Worm (Caenorhabditis elegans) whole organism, mixed stage, embryonic: ENCODE results near the gene spp-1.

Source experiments
- M03D4.4 ChIP-seq: sonication (generic microtip); optimal IDR thresholded peaks from 2 replicates; lab custom pipeline; 2017; ENCODE audit warnings: mild to moderate bottlenecking, missing genetic modification characterization, missing compliant biosample characterization
- bed-3 ChIP-seq: fragments of 200-800 bp; sonication (Bioruptor generic); optimal IDR thresholded peaks from 3 replicates; lab custom pipeline; 2018; ENCODE audit warnings: mild to moderate bottlenecking, missing genetic modification characterization, moderate library complexity, missing compliant biosample characterization
- blmp-1 ChIP-seq: fragments of 150-350 bp; optimal IDR thresholded peaks from 2 replicates; lab custom pipeline; 2014; ENCODE audit warnings: missing biosample characterization, missing genetic modification characterization
- ceh-39 ChIP-seq: fragments of 150-350 bp; optimal IDR thresholded peaks from 2 replicates; lab custom pipeline; 2014; ENCODE audit warnings: missing biosample characterization, missing genetic modification characterization
- ceh-43 ChIP-seq: fragments of 200-800 bp; sonication (Bioruptor generic); optimal IDR thresholded peaks from 2 replicates; lab custom pipeline; 2018; ENCODE audit warnings: mild to moderate bottlenecking, missing genetic modification characterization, moderate library complexity, missing compliant biosample characterization
- ceh-83 ChIP-seq: fragments of 200-800 bp; sonication (Bioruptor generic); optimal IDR thresholded peaks from 2 replicates; lab custom pipeline; 2018; ENCODE audit warnings: mild to moderate bottlenecking, missing genetic modification characterization, missing compliant biosample characterization
- ces-1 ChIP-seq: fragments of 150-350 bp; optimal IDR thresholded peaks from 2 replicates; lab custom pipeline; 2014; ENCODE audit warnings: missing biosample characterization, missing genetic modification reagents, missing genetic modification characterization
- cnd-1 ChIP-seq: fragments of 200-800 bp; sonication (Bioruptor generic); optimal IDR thresholded peaks from 2 replicates; lab custom pipeline; 2018; ENCODE audit warnings: mild to moderate bottlenecking, missing genetic modification characterization, missing compliant biosample characterization
- drap-1 ChIP-seq: fragments of 200-800 bp; sonication (Bioruptor generic); optimal IDR thresholded peaks from 3 replicates; lab custom pipeline; 2018; ENCODE audit warnings: mild to moderate bottlenecking, missing genetic modification characterization, missing compliant biosample characterization
- elt-1 ChIP-seq: sonication (generic microtip); optimal IDR thresholded peaks from 2 replicates; lab custom pipeline; 2017; ENCODE audit warnings: missing genetic modification characterization, mild to moderate bottlenecking, missing compliant biosample characterization, antibody characterized with exemption, moderate library complexity, borderline replicate concordance; ENCODE audit not compliant: insufficient read depth
- elt-3 ChIP-seq: fragments of 150-350 bp; optimal IDR thresholded peaks from 2 replicates; lab custom pipeline; 2014; ENCODE audit warnings: missing biosample characterization, missing genetic modification characterization
- flh-1 ChIP-seq: fragments of 200-800 bp; sonication (Bioruptor generic); optimal IDR thresholded peaks from 2 replicates; lab custom pipeline; 2018; ENCODE audit warnings: mild to moderate bottlenecking, missing genetic modification characterization, moderate library complexity, missing compliant biosample characterization
- ham-2 ChIP-seq: fragments of 200-800 bp; sonication (Bioruptor generic); optimal IDR thresholded peaks from 2 replicates; lab custom pipeline; 2018; ENCODE audit warnings: mild to moderate bottlenecking, missing genetic modification characterization, missing compliant biosample characterization
- hlh-1 ChIP-seq: fragments of 150-350 bp; optimal IDR thresholded peaks from 2 replicates; lab custom pipeline; 2014; ENCODE audit warnings: missing biosample characterization, missing genetic modification reagents, missing genetic modification characterization
- lin-13 ChIP-seq: fragments of 150-350 bp; optimal IDR thresholded peaks from 2 replicates; lab custom pipeline; 2014; ENCODE audit warnings: missing biosample characterization, missing genetic modification characterization
- lin-32 ChIP-seq: fragments of 200-800 bp; sonication (Bioruptor generic); optimal IDR thresholded peaks from 2 replicates; lab custom pipeline; 2018; ENCODE audit warnings: mild to moderate bottlenecking, missing genetic modification characterization, missing compliant biosample characterization
- lsy-2 ChIP-seq: fragments of 150-350 bp; optimal IDR thresholded peaks from 2 replicates; lab custom pipeline; 2014; ENCODE audit warnings: missing biosample characterization, missing genetic modification characterization
- mab-5 ChIP-seq: fragments of 150-350 bp; optimal IDR thresholded peaks from 2 replicates; lab custom pipeline; 2014; ENCODE audit warnings: missing biosample characterization, missing genetic modification characterization
- mep-1 ChIP-seq: fragments of 150-350 bp; optimal IDR thresholded peaks from 2 replicates; lab custom pipeline; 2017; ENCODE audit warnings: missing biosample characterization, missing genetic modification reagents, missing genetic modification characterization, inconsistent platforms
- mls-2 ChIP-seq: sonication (generic microtip); optimal IDR thresholded peaks from 2 replicates; lab custom pipeline; 2016; ENCODE audit warnings: mild to moderate bottlenecking, missing genetic modification characterization, moderate library complexity, missing compliant biosample characterization
- nhr-12 ChIP-seq: fragments of 150-350 bp; optimal IDR thresholded peaks from 2 replicates; lab custom pipeline; 2014; ENCODE audit warnings: missing biosample characterization, missing genetic modification characterization
- nhr-2 ChIP-seq: fragments of 150-350 bp; optimal IDR thresholded peaks from 2 replicates; lab custom pipeline; 2014; ENCODE audit warnings: missing biosample characterization, missing genetic modification characterization
- nhr-237 ChIP-seq: fragments of 150-350 bp; optimal IDR thresholded peaks from 2 replicates; lab custom pipeline; 2014; ENCODE audit warnings: missing biosample characterization, missing genetic modification characterization
- nhr-28 ChIP-seq: fragments of 150-350 bp; optimal IDR thresholded peaks from 2 replicates; lab custom pipeline; 2014; ENCODE audit warnings: missing biosample characterization, missing genetic modification characterization
- nhr-76 ChIP-seq: sonication (generic microtip); optimal IDR thresholded peaks from 2 replicates; lab custom pipeline; 2017; ENCODE audit warnings: missing biosample characterization, missing genetic modification characterization
- pha-4 ChIP-seq: fragments of 150-350 bp; optimal IDR thresholded peaks from 2 replicates; lab custom pipeline; 2018; ENCODE audit warnings: missing biosample characterization, missing genetic modification reagents, missing genetic modification characterization
- sem-2 ChIP-seq: fragments of 200-800 bp; sonication (Bioruptor generic); optimal IDR thresholded peaks from 2 replicates; lab custom pipeline; 2018; ENCODE audit warnings: mild to moderate bottlenecking, missing genetic modification characterization, missing compliant biosample characterization
- snpc-4 ChIP-seq: fragments of 150-350 bp; optimal IDR thresholded peaks from 2 replicates; lab custom pipeline; 2014; ENCODE audit warnings: missing biosample characterization, missing genetic modification characterization
- sptf-1 ChIP-seq: sonication (generic microtip); optimal IDR thresholded peaks from 2 replicates; lab custom pipeline; 2017; ENCODE audit warnings: mild to moderate bottlenecking, missing genetic modification characterization, moderate library complexity, missing compliant biosample characterization
- tbx-8 ChIP-seq: fragments of 200-800 bp; sonication (Bioruptor generic); optimal IDR thresholded peaks from 2 replicates; lab custom pipeline; 2018; ENCODE audit warnings: mild to moderate bottlenecking, missing genetic modification characterization, moderate library complexity, missing compliant biosample characterization
- unc-120 ChIP-seq: sonication (generic microtip); optimal IDR thresholded peaks from 2 replicates; lab custom pipeline; 2017; ENCODE audit warnings: missing genetic modification characterization, missing compliant biosample characterization; ENCODE audit not compliant: poor library complexity, severe bottlenecking
- unc-39 ChIP-seq: fragments of 150-350 bp; optimal IDR thresholded peaks from 2 replicates; lab custom pipeline; 2014; ENCODE audit warnings: missing biosample characterization, missing genetic modification characterization
- unc-62 ChIP-seq: fragments of 150-350 bp; optimal IDR thresholded peaks from 2 replicates; lab custom pipeline; 2014; ENCODE audit warnings: missing biosample characterization, missing genetic modification reagents, missing genetic modification characterization
- zip-8 ChIP-seq: fragments of 150-350 bp; optimal IDR thresholded peaks from 2 replicates; lab custom pipeline; 2014; ENCODE audit warnings: missing biosample characterization, missing genetic modification characterization
- ztf-11 ChIP-seq: fragments of 150-350 bp; optimal IDR thresholded peaks from 2 replicates; lab custom pipeline; 2014; ENCODE audit warnings: missing biosample characterization, missing genetic modification characterization

Gene spp-1

DNA sequence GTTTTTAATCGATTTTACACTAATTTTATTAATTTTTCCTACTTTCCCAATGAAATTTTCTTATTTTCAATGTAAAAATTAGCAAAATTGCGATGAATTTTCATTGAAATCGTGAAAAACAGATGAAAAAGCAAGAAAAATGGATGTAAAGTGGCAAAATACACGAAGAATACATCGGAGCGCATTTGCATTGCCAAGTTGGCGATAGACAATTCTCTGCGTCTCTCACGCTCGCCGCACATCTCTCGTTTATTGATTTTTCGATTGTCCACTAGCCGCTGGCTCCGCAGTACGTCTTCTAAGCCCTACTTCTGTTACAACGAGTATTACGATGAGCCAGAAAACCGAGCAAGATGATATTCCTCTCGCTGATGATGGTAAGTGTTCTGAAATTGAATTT, 36.7 kb downstream of the spp-1 start, which contains the start of gene unc-69:
unc-69 (plus strand) TSS at position 185 of the 400 bp plus-strand sequence.
- TF ChIP-seq cnd-1 (tag; lab: Kevin White, UChicago) (no peak), zip-8 (tag; lab: Kevin White, UChicago) (no peak), nhr-237 (no peak), bed-3 (GFP tag; lab: Kevin White, UChicago) (no peak), M03D4.4 (tag; lab: Kevin White, UChicago) (no peak), snpc-4 (tag; lab: Kevin White, UChicago) (no peak), blmp-1 (no peak), mep-1 (tag; lab: Kevin White, UChicago) (peak; percentile 30), ham-2 (GFP tag; lab: Kevin White, UChicago) (no peak), lin-13 (tag; lab: Kevin White, UChicago) (peak; percentile 21), ceh-83 (GFP tag; lab: Kevin White, UChicago) (no peak), nhr-28 (no peak), ceh-43 (GFP tag; lab: Kevin White, UChicago) (no peak), sem-2 (GFP tag; lab: Kevin White, UChicago) (no peak), nhr-12 (tag; lab: Kevin White, UChicago) (no peak), nhr-2 (tag; lab: Kevin White, UChicago) (no peak), mls-2 (tag; lab: Kevin White, UChicago) (no peak), flh-1 (no peak), drap-1 (GFP tag; lab: Kevin White, UChicago) (no peak), pha-4 (tag; lab: Kevin White, UChicago) (peak; percentile 69), hlh-1 (tag; lab: Kevin White, UChicago) (peak; percentile 44), lin-32 (GFP tag; lab: Kevin White, UChicago) (no peak), elt-3 (tag; lab: Kevin White, UChicago) (no peak), ceh-39 (tag; lab: Kevin White, UChicago) (no peak), ztf-11 (tag; lab: Kevin White, UChicago) (no peak), tbx-8 (GFP tag; lab: Kevin White, UChicago) (no peak), unc-39 (tag; lab: Kevin White, UChicago) (no peak), unc-120 (tag; lab: Kevin White, UChicago) (peak; percentile 21), lsy-2 (tag; lab: Kevin White, UChicago) (peak; percentile 46), sptf-1 (tag; lab: Kevin White, UChicago) (no peak), unc-62 (GFP tag; lab: Kevin White, UChicago) (no peak), mab-5 (tag; lab: Kevin White, UChicago) (no peak), ces-1 (GFP tag; lab: Kevin White, UChicago) (peak; percentile 60), elt-1 (no peak), nhr-76 (tag; lab: Kevin White, UChicago) (no peak)

DNA sequence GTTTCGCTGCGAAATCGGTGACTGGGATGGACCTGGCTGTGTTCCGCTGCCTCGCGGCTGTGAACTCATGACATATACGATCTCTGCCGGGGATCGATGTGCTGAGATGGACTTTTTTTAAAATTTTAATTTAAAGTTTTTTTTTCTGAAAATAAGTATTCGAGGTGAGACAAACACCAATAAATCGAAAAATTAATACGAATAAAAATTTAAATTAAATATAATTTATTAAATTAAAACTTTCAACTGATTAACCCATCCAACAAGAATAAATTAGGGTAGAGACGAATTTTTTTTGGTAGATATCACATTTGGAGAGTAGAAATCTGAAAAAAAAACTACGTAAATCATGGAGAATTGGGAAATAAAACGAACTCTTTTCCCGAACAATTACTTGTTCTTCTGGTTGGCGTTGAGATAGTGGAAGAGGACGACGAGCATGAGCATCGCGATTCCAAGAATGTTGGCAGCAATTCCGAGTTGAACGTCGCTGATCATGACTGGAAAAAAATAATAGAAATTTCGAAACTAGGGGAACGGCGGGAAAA, 37.3 kb downstream of the spp-1 start, which contains the start of the genes unc-50 and ostf-4:
unc-50 (minus strand) TSS at position 101 of the 548 bp plus-strand sequence.
ostf-4 (minus strand) TSS at position 498 of the 548 bp plus-strand sequence.
- TF ChIP-seq unc-39 (tag; lab: Kevin White, UChicago) (no peak), sem-2 (GFP tag; lab: Kevin White, UChicago) (no peak), cnd-1 (tag; lab: Kevin White, UChicago) (no peak)

DNA sequence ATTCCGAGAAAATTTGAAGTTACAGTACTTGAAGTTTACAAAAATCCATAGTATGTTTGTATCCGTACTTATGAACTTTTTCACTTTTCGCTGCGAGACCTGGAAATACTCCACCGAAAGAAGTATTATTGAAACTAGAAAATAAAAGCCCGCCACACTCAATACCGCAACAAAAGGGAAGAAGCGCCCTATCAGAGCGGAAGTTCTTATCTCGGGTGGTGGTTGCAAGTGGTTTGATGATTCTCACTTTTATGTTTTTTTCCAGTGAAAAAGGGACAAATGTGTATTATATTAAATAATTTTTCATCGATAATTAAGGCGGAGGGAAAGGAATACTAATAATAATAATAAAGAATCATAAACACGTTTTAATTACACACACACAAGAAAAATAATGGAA, 41.2 kb downstream of the spp-1 start:
- TF ChIP-seq nhr-12 (tag; lab: Kevin White, UChicago) (no peak), ham-2 (GFP tag; lab: Kevin White, UChicago) (no peak), mep-1 (tag; lab: Kevin White, UChicago) (no peak), unc-39 (tag; lab: Kevin White, UChicago) (no peak), drap-1 (GFP tag; lab: Kevin White, UChicago) (no peak), ceh-83 (GFP tag; lab: Kevin White, UChicago) (no peak), ceh-39 (tag; lab: Kevin White, UChicago) (no peak), nhr-237 (no peak), lsy-2 (tag; lab: Kevin White, UChicago) (no peak), sptf-1 (tag; lab: Kevin White, UChicago) (no peak), hlh-1 (tag; lab: Kevin White, UChicago) (no peak)
